Fruit fly (Drosophila melanogaster) whole organism, embryonic: Measurements from ENCODE around the gene CG14395.

Experiments
- BEAF-32 ChIP-seq: fragments of 200-800 bp; sonication (Bioruptor generic); optimal IDR thresholded peaks from 3 replicates; lab custom pipeline; 2017; ENCODE audit warnings: missing biosample characterization, missing genetic modification characterization, mild to moderate bottlenecking, moderate library complexity, missing genetic modification reagents
- Bteb2 ChIP-seq: fragments of 200-800 bp; sonication (Bioruptor generic); optimal IDR thresholded peaks from 2 replicates; lab custom pipeline; 2016; ENCODE audit warnings: missing biosample characterization, missing genetic modification characterization
- CG14860 ChIP-seq: fragments of 200-800 bp; sonication (Bioruptor generic); IDR thresholded peaks from 3 replicates; pipeline ENCODE4 v1.3.6; 2022; ENCODE audit warnings: missing biosample characterization, missing genetic modification characterization; ENCODE audit not compliant: partially characterized antibody
- CG15696 ChIP-seq: fragments of 200-800 bp; sonication (Bioruptor generic); optimal IDR thresholded peaks from 2 replicates; lab custom pipeline; 2019; ENCODE audit warnings: missing biosample characterization, mild to moderate bottlenecking, missing genetic modification characterization, moderate library complexity
- CG17802 ChIP-seq: fragments of 200-800 bp; sonication (Bioruptor generic); optimal IDR thresholded peaks from 2 replicates; lab custom pipeline; 2018; ENCODE audit warnings: missing biosample characterization, mild to moderate bottlenecking, missing genetic modification characterization, moderate library complexity
- CG18262 ChIP-seq: fragments of 200-800 bp; optimal IDR thresholded peaks from 3 replicates; lab custom pipeline; 2019; ENCODE audit warnings: missing biosample characterization, mild to moderate bottlenecking, missing genetic modification characterization, moderate library complexity
- CG18599 ChIP-seq: fragments of 200-800 bp; sonication (Bioruptor generic); optimal IDR thresholded peaks from 3 replicates; lab custom pipeline; 2017; ENCODE audit warnings: missing biosample characterization, missing genetic modification characterization, mild to moderate bottlenecking, moderate library complexity, missing genetic modification reagents
- CG2129 ChIP-seq: fragments of 200-800 bp; sonication (Bioruptor generic); IDR thresholded peaks from 2 replicates; pipeline ENCODE4 v1.3.6; 2022; ENCODE audit warnings: missing biosample characterization, missing genetic modification characterization; ENCODE audit not compliant: partially characterized antibody
- CG2889 ChIP-seq: fragments of 200-800 bp; sonication (Bioruptor generic); IDR thresholded peaks from 3 replicates; pipeline ENCODE4 v1.3.6; 2022; ENCODE audit warnings: missing biosample characterization, missing genetic modification characterization
- CG32767 ChIP-seq: fragments of 200-800 bp; sonication (Bioruptor generic); IDR thresholded peaks from 2 replicates; pipeline ENCODE4 v1.3.6; 2022; ENCODE audit warnings: missing biosample characterization, missing genetic modification characterization
- CG4820 ChIP-seq: fragments of 200-800 bp; sonication (Bioruptor generic); optimal IDR thresholded peaks from 3 replicates; lab custom pipeline; 2016; ENCODE audit warnings: missing biosample characterization, missing genetic modification characterization
- CG9215 ChIP-seq: fragments of 200-800 bp; sonication (Bioruptor generic); IDR thresholded peaks from 2 replicates; pipeline ENCODE4 v1.3.6; 2022; ENCODE audit warnings: missing biosample characterization, missing genetic modification characterization
- CTCF ChIP-seq: fragments of 200-800 bp; sonication (Bioruptor generic); optimal IDR thresholded peaks from 2 replicates; lab custom pipeline; 2017; ENCODE audit warnings: missing biosample characterization, mild to moderate bottlenecking, missing genetic modification characterization, moderate library complexity
- Camta ChIP-seq: fragments of 200-800 bp; sonication (Bioruptor generic); optimal IDR thresholded peaks from 2 replicates; lab custom pipeline; 2016; ENCODE audit warnings: missing biosample characterization, missing genetic modification characterization
- CoRest ChIP-seq: fragments of 200-800 bp; sonication (Bioruptor generic); optimal IDR thresholded peaks from 3 replicates; lab custom pipeline; 2018; ENCODE audit warnings: missing biosample characterization, mild to moderate bottlenecking, missing genetic modification characterization, moderate library complexity
- Deaf1 ChIP-seq: fragments of 200-800 bp; optimal IDR thresholded peaks from 3 replicates; lab custom pipeline; 2019; ENCODE audit warnings: missing biosample characterization, mild to moderate bottlenecking, missing genetic modification characterization, moderate library complexity
- Dfd ChIP-seq, 2 experiments: fragments of >200 bp; optimal IDR thresholded peaks; 2 replicates each; lab custom pipeline; 2017; ENCODE audit warnings: missing biosample characterization in 2 of 2, missing genetic modification characterization in 2 of 2
- Eip74EF ChIP-seq, 2 experiments: fragments of 200-800 bp in 1 of 2; fragments of >200 bp in 1 of 2; sonication (Bioruptor generic) in 1 of 2; optimal IDR thresholded peaks; 2 replicates each; lab custom pipeline; 2017 to 2019; ENCODE audit warnings: missing biosample characterization in 2 of 2, missing genetic modification characterization in 2 of 2, mild to moderate bottlenecking in 1 of 2, moderate library complexity in 1 of 2
- Fer1 ChIP-seq: fragments of 200-800 bp; sonication (Bioruptor generic); optimal IDR thresholded peaks from 2 replicates; lab custom pipeline; 2017; ENCODE audit warnings: missing biosample characterization, mild to moderate bottlenecking, missing genetic modification characterization
- HmgZ ChIP-seq: fragments of 200-800 bp; sonication (Bioruptor generic); optimal IDR thresholded peaks from 2 replicates; lab custom pipeline; 2018; ENCODE audit warnings: missing biosample characterization, mild to moderate bottlenecking, missing genetic modification characterization
- Kr ChIP-seq: fragments of 200-800 bp; sonication (Bioruptor generic); optimal IDR thresholded peaks from 2 replicates; lab custom pipeline; 2017; ENCODE audit warnings: missing biosample characterization, mild to moderate bottlenecking, missing genetic modification characterization
- Nf-YA ChIP-seq: fragments of 200-800 bp; sonication (Bioruptor generic); IDR thresholded peaks from 2 replicates; pipeline ENCODE4 v1.3.6; 2022; ENCODE audit warnings: missing biosample characterization, missing genetic modification characterization
- Spps ChIP-seq: fragments of 200-800 bp; sonication (Bioruptor generic); optimal IDR thresholded peaks from 2 replicates; lab custom pipeline; 2018; ENCODE audit warnings: missing biosample characterization, mild to moderate bottlenecking, missing genetic modification characterization
- TFAM ChIP-seq: fragments of 200-800 bp; sonication (Bioruptor generic); optimal IDR thresholded peaks from 2 replicates; lab custom pipeline; 2017; ENCODE audit warnings: missing biosample characterization, missing genetic modification characterization, inconsistent platforms
- bsh ChIP-seq, 2 experiments: fragments of 200-800 bp; sonication (Bioruptor generic); optimal IDR thresholded peaks; 2 replicates each; lab custom pipeline; 2017 to 2018; ENCODE audit warnings: mild to moderate bottlenecking in 2 of 2, missing biosample characterization in 2 of 2, missing genetic modification characterization in 2 of 2, moderate library complexity in 1 of 2
- btn ChIP-seq: fragments of 200-800 bp; sonication (Bioruptor generic); optimal IDR thresholded peaks from 2 replicates; lab custom pipeline; 2016; ENCODE audit warnings: missing biosample characterization, missing genetic modification characterization
- cg ChIP-seq: fragments of 200-800 bp; sonication (Bioruptor generic); optimal IDR thresholded peaks from 3 replicates; lab custom pipeline; 2019; ENCODE audit warnings: missing biosample characterization, mild to moderate bottlenecking, missing genetic modification characterization, moderate library complexity
- corto ChIP-seq: fragments of 200-800 bp; sonication (Bioruptor generic); optimal IDR thresholded peaks from 2 replicates; lab custom pipeline; 2016; ENCODE audit warnings: missing biosample characterization, mild to moderate bottlenecking, missing genetic modification characterization, moderate library complexity
- dimm ChIP-seq: fragments of 200-800 bp; sonication (Bioruptor generic); IDR thresholded peaks from 2 replicates; pipeline ENCODE4 v1.3.6; 2022; ENCODE audit warnings: missing biosample characterization, missing genetic modification characterization
- disco-r ChIP-seq: fragments of 200-800 bp; sonication (Bioruptor generic); optimal IDR thresholded peaks from 2 replicates; lab custom pipeline; 2016; ENCODE audit warnings: missing biosample characterization, missing genetic modification characterization
- gsb-n ChIP-seq: fragments of 200-800 bp; sonication (Bioruptor generic); optimal IDR thresholded peaks from 3 replicates; lab custom pipeline; 2018; ENCODE audit warnings: missing biosample characterization, mild to moderate bottlenecking, missing genetic modification characterization
- jing ChIP-seq: fragments of 200-800 bp; sonication (Bioruptor generic); optimal IDR thresholded peaks from 2 replicates; lab custom pipeline; 2018; ENCODE audit warnings: missing biosample characterization, mild to moderate bottlenecking, missing genetic modification characterization
- ken ChIP-seq: fragments of 200-800 bp; sonication (Bioruptor generic); IDR thresholded peaks from 3 replicates; pipeline ENCODE4 v1.3.6; 2022; ENCODE audit warnings: missing biosample characterization, missing genetic modification characterization
- knrl ChIP-seq: fragments of 200-800 bp; sonication (Bioruptor generic); IDR thresholded peaks from 3 replicates; pipeline ENCODE4 v1.3.6; 2022; ENCODE audit warnings: missing biosample characterization, missing genetic modification characterization; ENCODE audit not compliant: partially characterized antibody
- phol ChIP-seq: fragments of 200-800 bp; sonication (Bioruptor generic); optimal IDR thresholded peaks from 3 replicates; lab custom pipeline; 2018; ENCODE audit warnings: missing biosample characterization, mild to moderate bottlenecking, missing genetic modification characterization, moderate library complexity
- pzg ChIP-seq: fragments of 200-800 bp; sonication (Bioruptor generic); optimal IDR thresholded peaks from 3 replicates; lab custom pipeline; 2018; ENCODE audit warnings: missing biosample characterization, mild to moderate bottlenecking, missing genetic modification characterization, moderate library complexity
- sc ChIP-seq, 3 experiments: fragments of >200 bp in 2 of 3; fragments of 200-800 bp in 1 of 3; sonication (Bioruptor generic) in 1 of 3; optimal IDR thresholded peaks; 2 replicates in 2 of 3; 3 replicates in 1 of 3; lab custom pipeline; 2017; ENCODE audit warnings: mild to moderate bottlenecking in 1 of 3, missing biosample characterization in 1 of 3, missing genetic modification characterization in 1 of 3, missing genetic modification reagents in 1 of 3
- sd ChIP-seq: fragments of 200-800 bp; sonication (Bioruptor generic); optimal IDR thresholded peaks from 3 replicates; lab custom pipeline; 2018; ENCODE audit warnings: missing biosample characterization, mild to moderate bottlenecking, missing genetic modification characterization, moderate library complexity
- shn ChIP-seq: fragments of 200-800 bp; sonication (Bioruptor generic); optimal IDR thresholded peaks from 3 replicates; lab custom pipeline; 2016; ENCODE audit warnings: missing biosample characterization, missing genetic modification characterization
- sna ChIP-seq: fragments of 200-800 bp; sonication (Bioruptor generic); IDR thresholded peaks from 2 replicates; pipeline ENCODE4 v1.3.6; 2022; ENCODE audit warnings: missing biosample characterization, missing genetic modification characterization; ENCODE audit not compliant: partially characterized antibody
- tap ChIP-seq: fragments of 200-800 bp; optimal IDR thresholded peaks from 3 replicates; lab custom pipeline; 2019; ENCODE audit warnings: missing biosample characterization, mild to moderate bottlenecking, missing genetic modification characterization, moderate library complexity
- tgo ChIP-seq: fragments of 200-800 bp; sonication (Bioruptor generic); IDR thresholded peaks from 3 replicates; pipeline ENCODE4 v1.3.6; 2022; ENCODE audit warnings: missing biosample characterization, missing genetic modification characterization
- tin ChIP-seq: fragments of 200-800 bp; sonication (Bioruptor generic); optimal IDR thresholded peaks from 3 replicates; lab custom pipeline; 2016; ENCODE audit warnings: missing biosample characterization, missing genetic modification characterization
- unc-4 ChIP-seq: fragments of 200-800 bp; sonication (Bioruptor generic); IDR thresholded peaks from 2 replicates; pipeline ENCODE4 v1.3.6; 2022; ENCODE audit warnings: missing biosample characterization, missing genetic modification characterization; ENCODE audit not compliant: partially characterized antibody
- vvl ChIP-seq: fragments of 200-800 bp; sonication (Bioruptor generic); IDR thresholded peaks from 2 replicates; pipeline ENCODE4 v1.3.6; 2022; ENCODE audit warnings: missing biosample characterization, missing genetic modification characterization
- wek ChIP-seq: fragments of 200-800 bp; sonication (Bioruptor generic); optimal IDR thresholded peaks from 3 replicates; lab custom pipeline; 2018; ENCODE audit warnings: missing biosample characterization, mild to moderate bottlenecking, missing genetic modification characterization, moderate library complexity
- zen ChIP-seq: fragments of 200-800 bp; sonication (Bioruptor generic); optimal IDR thresholded peaks from 3 replicates; lab custom pipeline; 2018; ENCODE audit warnings: missing biosample characterization, mild to moderate bottlenecking, missing genetic modification characterization, moderate library complexity
- zf30C ChIP-seq: fragments of 200-800 bp; sonication (Bioruptor generic); optimal IDR thresholded peaks from 3 replicates; lab custom pipeline; 2018; ENCODE audit warnings: missing biosample characterization, mild to moderate bottlenecking, missing genetic modification characterization

The CG14395 gene

dm6 chr3R:12649099-12650029, 13.3 kb upstream of the CG14395 start (continued):
- peak; percentile 1 for TF ChIP-seq Kr
- no peak for TF ChIP-seq Spps
- TF ChIP-seq vvl = peak; percentile 66; the same call in 1 of the 2 replicates
- TF ChIP-seq unc-4 (GFP tag; lab: Robert Waterston, UW) = no peak
- TF ChIP-seq Deaf1 (tag; lab: Kevin White, UChicago) = no peak
- TF ChIP-seq Eip74EF (GFP tag; optimal IDR thresholded peaks at IDR 0.05; lab: Kevin White, UChicago) = no peak
- no peak for TF ChIP-seq CTCF (GFP tag; lab: Kevin White, UChicago)
- no peak for TF ChIP-seq CG2889 (GFP tag; lab: Robert Waterston, UW)
- TF ChIP-seq gsb-n (tag; lab: Kevin White, UChicago) = peak; percentile 57
- TF ChIP-seq phol (tag; lab: Kevin White, UChicago) = no peak
- TF ChIP-seq knrl = no peak
- TF ChIP-seq CG4820 (GFP tag; lab: Kevin White, UChicago) = no peak
- no peak for TF ChIP-seq sc (optimal IDR thresholded peaks at IDR 0.05; lab: Kevin White, UChicago)
- no peak for TF ChIP-seq sc (GFP tag; optimal IDR thresholded peaks at IDR 0.05; lab: Kevin White, UChicago)
- TF ChIP-seq TFAM (GFP tag; lab: Kevin White, UChicago) = no peak
- TF ChIP-seq BEAF-32 = no peak
- no peak for TF ChIP-seq CoRest
- no peak for TF ChIP-seq disco-r (GFP tag; lab: Kevin White, UChicago)
- no peak for TF ChIP-seq btn (GFP tag; lab: Kevin White, UChicago)
- no peak for TF ChIP-seq Fer1 (GFP tag; lab: Kevin White, UChicago)
- TF ChIP-seq tap (tag; lab: Kevin White, UChicago) = no peak
- TF ChIP-seq corto (GFP tag; lab: Kevin White, UChicago) = no peak
- peak; percentile 93 for TF ChIP-seq sd (tag; lab: Kevin White, UChicago)
- TF ChIP-seq Nf-YA (GFP tag; lab: Robert Waterston, UW) = no peak
- no peak for TF ChIP-seq CG17802 (tag; lab: Kevin White, UChicago)
- no peak for TF ChIP-seq dimm (GFP tag; lab: Robert Waterston, UW)
- TF ChIP-seq CG9215 (GFP tag; lab: Robert Waterston, UW) = no peak
- no peak for TF ChIP-seq wek (GFP tag; lab: Kevin White, UChicago)
- TF ChIP-seq ken (GFP tag; lab: Robert Waterston, UW) = no peak
- no peak for TF ChIP-seq CG15696 (tag; lab: Kevin White, UChicago)
- TF ChIP-seq Dfd (GFP tag; optimal IDR thresholded peaks at IDR 0.05; lab: Kevin White, UChicago) = no peak
- no peak for TF ChIP-seq Camta (GFP tag; lab: Kevin White, UChicago)
- no peak for TF ChIP-seq CG18262
- TF ChIP-seq shn (GFP tag; lab: Kevin White, UChicago) = no peak
- TF ChIP-seq CG2129 (GFP tag; lab: Robert Waterston, UW) = no peak
- no peak for TF ChIP-seq HmgZ (tag; lab: Kevin White, UChicago)
- TF ChIP-seq tgo (GFP tag; lab: Robert Waterston, UW) = no peak
- TF ChIP-seq bsh (GFP tag; optimal IDR thresholded peaks at IDR 0.05; lab: Kevin White, UChicago) = no peak
- TF ChIP-seq sna = no peak
- no peak for TF ChIP-seq CG18599 (GFP tag; lab: Kevin White, UChicago)
- no peak for TF ChIP-seq pzg (GFP tag; lab: Kevin White, UChicago)
- no peak for TF ChIP-seq CG32767 (GFP tag; lab: Robert Waterston, UW)
- TF ChIP-seq CG14860 (GFP tag; lab: Robert Waterston, UW) = no peak
- no peak for TF ChIP-seq tin (GFP tag; lab: Kevin White, UChicago)
- TF ChIP-seq jing (GFP tag; lab: Kevin White, UChicago) = no peak
- TF ChIP-seq Bteb2 (GFP tag; lab: Kevin White, UChicago) = no peak
- TF ChIP-seq cg (GFP tag; lab: Kevin White, UChicago) = peak; percentile 10
- TF ChIP-seq zf30C = no peak
- TF ChIP-seq zen (tag; lab: Kevin White, UChicago) = peak; percentile 63
